Fruit fly (Drosophila melanogaster) whole organism, prepupa: Measurements from ENCODE around the gene CG44838.

ENCODE experiments used
- CG10631 ChIP-seq: fragments of 200-800 bp; sonication (Bioruptor generic); optimal IDR thresholded peaks from 2 replicates; lab custom pipeline; 2016; ENCODE audit warnings: missing biosample characterization, missing genetic modification characterization
- CG10669 ChIP-seq: fragments of 200-800 bp; sonication (Bioruptor generic); optimal IDR thresholded peaks from 3 replicates; lab custom pipeline; 2018; ENCODE audit warnings: missing biosample characterization, mild to moderate bottlenecking, missing genetic modification characterization, moderate library complexity
- CG11762 ChIP-seq: fragments of 200-800 bp; sonication (Bioruptor generic); optimal IDR thresholded peaks from 3 replicates; lab custom pipeline; 2016; ENCODE audit warnings: missing biosample characterization, missing genetic modification characterization; ENCODE audit not compliant: insufficient read depth
- CG11902 ChIP-seq: fragments of 200-800 bp; sonication (Bioruptor generic); optimal IDR thresholded peaks from 3 replicates; lab custom pipeline; 2016; ENCODE audit warnings: missing biosample characterization, missing genetic modification characterization
- CG15336 ChIP-seq: fragments of 200-800 bp; sonication (Bioruptor generic); IDR thresholded peaks from 2 replicates; pipeline ENCODE4 v1.3.6; 2022; ENCODE audit warnings: missing biosample characterization, missing genetic modification characterization
- CG3032 ChIP-seq: fragments of 200-800 bp; optimal IDR thresholded peaks from 2 replicates; lab custom pipeline; 2019; ENCODE audit warnings: missing biosample characterization, mild to moderate bottlenecking, missing genetic modification characterization, moderate library complexity
- CG32006 ChIP-seq: fragments of 200-800 bp; sonication (Bioruptor generic); optimal IDR thresholded peaks from 3 replicates; lab custom pipeline; 2017; ENCODE audit warnings: missing biosample characterization, mild to moderate bottlenecking, missing genetic modification characterization
- CG34406 ChIP-seq: fragments of 200-800 bp; sonication (Bioruptor generic); optimal IDR thresholded peaks from 3 replicates; lab custom pipeline; 2016; ENCODE audit warnings: missing biosample characterization, missing genetic modification characterization
- CG3919 ChIP-seq: fragments of 200-800 bp; sonication (Bioruptor generic); optimal IDR thresholded peaks from 3 replicates; lab custom pipeline; 2016; ENCODE audit warnings: missing biosample characterization, missing genetic modification characterization
- CG6163 ChIP-seq: fragments of 200-800 bp; sonication (Bioruptor generic); IDR thresholded peaks from 3 replicates; pipeline ENCODE4 v1.3.6; 2022; ENCODE audit warnings: missing biosample characterization, missing genetic modification characterization
- CG6276 ChIP-seq: fragments of 200-800 bp; sonication (Bioruptor generic); optimal IDR thresholded peaks from 2 replicates; lab custom pipeline; 2017; ENCODE audit warnings: missing biosample characterization, mild to moderate bottlenecking, missing genetic modification characterization
- CG6792 ChIP-seq: fragments of 200-800 bp; sonication (Bioruptor generic); optimal IDR thresholded peaks from 3 replicates; lab custom pipeline; 2016; ENCODE audit warnings: missing biosample characterization, missing genetic modification characterization
- CG6808 ChIP-seq: fragments of 200-800 bp; sonication (Bioruptor generic); optimal IDR thresholded peaks from 3 replicates; lab custom pipeline; 2017; ENCODE audit warnings: missing biosample characterization, missing genetic modification characterization, mild to moderate bottlenecking, moderate library complexity, missing genetic modification reagents
- CG8119 ChIP-seq: fragments of 200-800 bp; sonication (Bioruptor generic); IDR thresholded peaks from 3 replicates; pipeline ENCODE4 v1.3.6; 2022; ENCODE audit warnings: missing biosample characterization, missing genetic modification characterization
- CG8319 ChIP-seq: fragments of 200-800 bp; sonication (Bioruptor generic); optimal IDR thresholded peaks from 3 replicates; lab custom pipeline; 2016; ENCODE audit warnings: missing biosample characterization, missing genetic modification characterization
- CG8632 ChIP-seq: fragments of 200-800 bp; sonication (Bioruptor generic); optimal IDR thresholded peaks from 3 replicates; lab custom pipeline; 2016; ENCODE audit warnings: missing biosample characterization, missing genetic modification characterization
- Eip75B ChIP-seq: fragments of 200-800 bp; sonication (Bioruptor generic); optimal IDR thresholded peaks from 3 replicates; lab custom pipeline; 2016; ENCODE audit warnings: missing biosample characterization, missing genetic modification characterization
- Eip78C ChIP-seq: fragments of 200-800 bp; sonication (Bioruptor generic); peaks from one replicate; lab custom pipeline; 2016; ENCODE audit warnings: missing biosample characterization, missing genetic modification characterization
- Eip93F ChIP-seq: fragments of 200-800 bp; sonication (Bioruptor generic); optimal IDR thresholded peaks from 2 replicates; lab custom pipeline; 2016; ENCODE audit warnings: missing biosample characterization, mild to moderate bottlenecking, missing genetic modification characterization
- Ets96B ChIP-seq: fragments of 200-800 bp; optimal IDR thresholded peaks from 2 replicates; lab custom pipeline; 2019; ENCODE audit warnings: missing biosample characterization, mild to moderate bottlenecking, missing genetic modification characterization, moderate library complexity
- Gug ChIP-seq: fragments of 200-800 bp; sonication (Bioruptor generic); IDR thresholded peaks from 2 replicates; pipeline ENCODE4 v1.3.6; 2022; ENCODE audit warnings: missing biosample characterization, missing genetic modification characterization
- Hr39 ChIP-seq: fragments of 200-800 bp; sonication (Bioruptor generic); optimal IDR thresholded peaks from 2 replicates; lab custom pipeline; 2016; ENCODE audit warnings: missing biosample characterization, missing genetic modification characterization
- Hr4 ChIP-seq: fragments of 200-800 bp; sonication (Bioruptor generic); optimal IDR thresholded peaks from 3 replicates; lab custom pipeline; 2016; ENCODE audit warnings: missing biosample characterization, missing genetic modification characterization
- Met ChIP-seq: fragments of 200-800 bp; sonication (Bioruptor generic); optimal IDR thresholded peaks from 3 replicates; lab custom pipeline; 2016; ENCODE audit warnings: missing biosample characterization, missing genetic modification characterization
- OdsH ChIP-seq: fragments of 200-800 bp; sonication (Bioruptor generic); optimal IDR thresholded peaks from 3 replicates; lab custom pipeline; 2016; ENCODE audit warnings: missing biosample characterization, missing genetic modification characterization
- Smox ChIP-seq: fragments of 200-800 bp; sonication (Bioruptor generic); optimal IDR thresholded peaks from 3 replicates; lab custom pipeline; 2016; ENCODE audit warnings: missing biosample characterization, missing genetic modification characterization
- Sox102F ChIP-seq: fragments of 200-800 bp; sonication (Bioruptor generic); optimal IDR thresholded peaks from 2 replicates; lab custom pipeline; 2016; ENCODE audit warnings: missing biosample characterization, mild to moderate bottlenecking, missing genetic modification characterization
- Sox14 ChIP-seq: fragments of 200-800 bp; sonication (Bioruptor generic); optimal IDR thresholded peaks from 3 replicates; lab custom pipeline; 2016; ENCODE audit warnings: missing biosample characterization, missing genetic modification characterization
- achi ChIP-seq: fragments of 200-800 bp; sonication (Bioruptor generic); optimal IDR thresholded peaks from 3 replicates; lab custom pipeline; 2016; ENCODE audit warnings: missing biosample characterization, missing genetic modification characterization
- acj6 ChIP-seq: fragments of 200-800 bp; sonication (Bioruptor generic); optimal IDR thresholded peaks from 3 replicates; lab custom pipeline; 2016; ENCODE audit warnings: missing biosample characterization, missing genetic modification characterization
- cyc ChIP-seq: fragments of 200-800 bp; sonication (Bioruptor generic); optimal IDR thresholded peaks from 3 replicates; lab custom pipeline; 2016; ENCODE audit warnings: missing biosample characterization, missing genetic modification characterization
- dac ChIP-seq: fragments of 200-800 bp; sonication (Bioruptor generic); optimal IDR thresholded peaks from 2 replicates; lab custom pipeline; 2017; ENCODE audit warnings: missing biosample characterization, mild to moderate bottlenecking, missing genetic modification characterization
- dsx ChIP-seq: fragments of 200-800 bp; optimal IDR thresholded peaks from 3 replicates; lab custom pipeline; 2019; ENCODE audit warnings: missing biosample characterization, mild to moderate bottlenecking, missing genetic modification characterization, moderate library complexity; ENCODE audit not compliant: poor library complexity, severe bottlenecking
- eg ChIP-seq: fragments of 200-800 bp; sonication (Bioruptor generic); IDR thresholded peaks from 3 replicates; pipeline ENCODE4 v1.3.6; 2022; ENCODE audit warnings: missing biosample characterization, missing genetic modification characterization
- esn ChIP-seq: fragments of 200-800 bp; sonication (Bioruptor generic); optimal IDR thresholded peaks from 2 replicates; lab custom pipeline; 2016; ENCODE audit warnings: missing biosample characterization, mild to moderate bottlenecking, missing genetic modification characterization, moderate library complexity
- fd59A ChIP-seq: fragments of 200-800 bp; sonication (Bioruptor generic); optimal IDR thresholded peaks from 2 replicates; lab custom pipeline; 2017; ENCODE audit warnings: missing biosample characterization, mild to moderate bottlenecking, missing genetic modification characterization, missing genetic modification reagents
- lz ChIP-seq: fragments of 200-800 bp; sonication (Bioruptor generic); optimal IDR thresholded peaks from 3 replicates; lab custom pipeline; 2016; ENCODE audit warnings: missing biosample characterization, missing genetic modification characterization
- net ChIP-seq: fragments of 200-800 bp; sonication (Bioruptor generic); optimal IDR thresholded peaks from 3 replicates; lab custom pipeline; 2016; ENCODE audit warnings: missing biosample characterization, missing genetic modification characterization
- pdm3 ChIP-seq: fragments of 200-800 bp; sonication (Bioruptor generic); optimal IDR thresholded peaks from 3 replicates; lab custom pipeline; 2016; ENCODE audit warnings: missing biosample characterization, missing genetic modification characterization
- salr ChIP-seq, 2 experiments: fragments of 200-800 bp; sonication (Bioruptor generic); optimal IDR thresholded peaks; 3 replicates each; lab custom pipeline; 2016 to 2018; ENCODE audit warnings: missing biosample characterization in 2 of 2, missing genetic modification characterization in 2 of 2, mild to moderate bottlenecking in 1 of 2
- spab ChIP-seq: fragments of 200-800 bp; sonication (Bioruptor generic); optimal IDR thresholded peaks from 2 replicates; lab custom pipeline; 2017; ENCODE audit warnings: missing biosample characterization, mild to moderate bottlenecking, missing genetic modification characterization, missing genetic modification reagents
- ss ChIP-seq, 2 experiments: fragments of 200-800 bp; sonication (Bioruptor generic); optimal IDR thresholded peaks; 2 replicates in 1 of 2; 3 replicates in 1 of 2; lab custom pipeline; 2017 to 2018; ENCODE audit warnings: mild to moderate bottlenecking in 2 of 2, missing biosample characterization in 2 of 2, missing genetic modification characterization in 2 of 2, moderate library complexity in 1 of 2
- svp ChIP-seq: fragments of 200-800 bp; sonication (Bioruptor generic); peaks from one replicate; lab custom pipeline; 2016; ENCODE audit warnings: missing biosample characterization, missing genetic modification characterization
- vri ChIP-seq: fragments of 200-800 bp; sonication (Bioruptor generic); optimal IDR thresholded peaks from 3 replicates; lab custom pipeline; 2016; ENCODE audit warnings: missing biosample characterization, mild to moderate bottlenecking, missing genetic modification characterization

Gene CG44838

dm6 chr3L:9423757-9424527 lies 36.9 kb upstream of the CG44838 start:
- TF ChIP-seq Hr39 (GFP tag; lab: Kevin White, UChicago) (no peak), vri (GFP tag; lab: Kevin White, UChicago) (peak; percentile 69), svp (GFP tag; lab: Kevin White, UChicago) (peak; percentile 73)
- TF ChIP-seq, all 60 proteins: peak for 2

- TF ChIP-seq acj6 (GFP tag; lab: Kevin White, UChicago) (peak; percentile 11), Ets96B (tag; lab: Kevin White, UChicago) (peak; percentile 22), Sox14 (GFP tag; lab: Kevin White, UChicago) (peak; percentile 7), esn (GFP tag; lab: Kevin White, UChicago) (peak; percentile 47), pdm3 (GFP tag; lab: Kevin White, UChicago) (peak; percentile 10), CG34406 (GFP tag; lab: Kevin White, UChicago) (peak; percentile 27), Hr4 (GFP tag; lab: Kevin White, UChicago) (peak; percentile 64), Smox (peak; percentile 40), ss (GFP tag; optimal IDR thresholded peaks at IDR 0.05; lab: Kevin White, UChicago) (no peak), CG8319 (GFP tag; lab: Kevin White, UChicago) (no peak), OdsH (peak; percentile 35), CG8119 (GFP tag; lab: Robert Waterston, UW) (peak; percentile 44; the same call in 2 of the 3 replicates), Hr39 (GFP tag; lab: Kevin White, UChicago) (no peak), CG32006 (peak; percentile 28), svp (GFP tag; lab: Kevin White, UChicago) (peak; percentile 75), CG6276 (peak; percentile 24), net (GFP tag; lab: Kevin White, UChicago) (peak; percentile 12), cyc (GFP tag; lab: Kevin White, UChicago) (no peak), Met (peak; percentile 40), CG3032 (tag; lab: Kevin White, UChicago) (peak; percentile 2), CG8632 (GFP tag; lab: Kevin White, UChicago) (peak; percentile 4), CG6163 (GFP tag; lab: Robert Waterston, UW) (peak; percentile 11; the same call in 1 of the 3 replicates), salr (GFP tag; optimal IDR thresholded peaks at IDR 0.05; lab: Kevin White, UChicago) (no peak), CG11762 (no peak), Sox102F (GFP tag; lab: Kevin White, UChicago) (peak; percentile 31), Eip93F (GFP tag; lab: Kevin White, UChicago) (no peak), CG15336 (peak; percentile 58; the same call in 1 of the 2 replicates), Eip78C (GFP tag; lab: Kevin White, UChicago) (peak; percentile 84), dsx (peak; percentile 6), CG6792 (GFP tag; lab: Kevin White, UChicago) (peak; percentile 13), vri (GFP tag; lab: Kevin White, UChicago) (no peak), Eip75B (GFP tag; lab: Kevin White, UChicago) (peak; percentile 27), CG3919 (peak; percentile 28), CG11902 (no peak)
Measured at dm6 chr3L:9424528-9424911, 36.3 kb upstream of the CG44838 start.

dm6 chr3L:9425838-9426237 lies 35.0 kb upstream of the CG44838 start:
- no peak for TF ChIP-seq CG8632 (GFP tag; lab: Kevin White, UChicago)
- no peak for TF ChIP-seq acj6 (GFP tag; lab: Kevin White, UChicago)
- TF ChIP-seq fd59A (GFP tag; lab: Kevin White, UChicago), result no peak
- TF ChIP-seq vri (GFP tag; lab: Kevin White, UChicago), result peak; percentile 22
- TF ChIP-seq esn (GFP tag; lab: Kevin White, UChicago), result no peak
- no peak for TF ChIP-seq dac (GFP tag; lab: Kevin White, UChicago)
- no peak for TF ChIP-seq Met
- no peak for TF ChIP-seq CG3032 (tag; lab: Kevin White, UChicago)
- TF ChIP-seq Ets96B (tag; lab: Kevin White, UChicago), result no peak
- no peak for TF ChIP-seq pdm3 (GFP tag; lab: Kevin White, UChicago)
- TF ChIP-seq lz (GFP tag; lab: Kevin White, UChicago), result no peak
- no peak for TF ChIP-seq Sox14 (GFP tag; lab: Kevin White, UChicago)
- TF ChIP-seq eg, result peak; percentile 63; the same call in 2 of the 3 replicates
- TF ChIP-seq CG6808 (GFP tag; lab: Kevin White, UChicago), result no peak
- no peak for TF ChIP-seq ss (GFP tag; optimal IDR thresholded peaks at IDR 0.05; lab: Kevin White, UChicago)
- peak; percentile 40; the same call in 1 of the 3 replicates for TF ChIP-seq CG6163 (GFP tag; lab: Robert Waterston, UW)
- no peak for TF ChIP-seq Gug (GFP tag; lab: Robert Waterston, UW)
- TF ChIP-seq net (GFP tag; lab: Kevin White, UChicago), result peak; percentile 31
- peak; percentile 35; the same call in 2 of the 3 replicates for TF ChIP-seq CG8119 (GFP tag; lab: Robert Waterston, UW)
- no peak for TF ChIP-seq CG10631 (GFP tag; lab: Kevin White, UChicago)
- TF ChIP-seq Eip75B (GFP tag; lab: Kevin White, UChicago), result no peak
- no peak for TF ChIP-seq CG11902
- TF ChIP-seq Eip93F (GFP tag; lab: Kevin White, UChicago), result no peak
- no peak for TF ChIP-seq spab (GFP tag; lab: Kevin White, UChicago)
- TF ChIP-seq CG10669, result no peak
- peak; percentile 36 for TF ChIP-seq Eip78C (GFP tag; lab: Kevin White, UChicago)
- TF ChIP-seq svp (GFP tag; lab: Kevin White, UChicago), result peak; percentile 50
- no peak for TF ChIP-seq Smox
- no peak for TF ChIP-seq achi (GFP tag; lab: Kevin White, UChicago)
